Fruit fly (Drosophila melanogaster) whole organism, pupa: Measurements from ENCODE around the gene tai.

ENCODE experiments used
- CG12605 ChIP-seq: fragments of 200-800 bp; sonication (Bioruptor generic); IDR thresholded peaks from 2 replicates; pipeline ENCODE4 v1.3.6; 2022; ENCODE audit warnings: missing biosample characterization, missing genetic modification characterization
- CG13204 ChIP-seq: fragments of 200-800 bp; sonication (Bioruptor generic); optimal IDR thresholded peaks from 2 replicates; lab custom pipeline; 2018; ENCODE audit warnings: missing biosample characterization, mild to moderate bottlenecking, missing genetic modification characterization, moderate library complexity
- CG14655 ChIP-seq: fragments of 200-800 bp; sonication (Bioruptor generic); optimal IDR thresholded peaks from 3 replicates; lab custom pipeline; 2017; ENCODE audit warnings: mild to moderate bottlenecking, missing biosample characterization, missing genetic modification reagents, missing genetic modification characterization
- CG4496 ChIP-seq: fragments of 200-800 bp; sonication (Bioruptor generic); IDR thresholded peaks from 3 replicates; pipeline ENCODE4 v1.3.6; 2022; ENCODE audit warnings: missing biosample characterization, missing genetic modification characterization
- EcR ChIP-seq: fragments of 200-800 bp; sonication (Bioruptor generic); optimal IDR thresholded peaks from 3 replicates; lab custom pipeline; 2019; ENCODE audit warnings: missing biosample characterization, missing genetic modification characterization, mild to moderate bottlenecking, moderate library complexity, missing genetic modification reagents
- Pif1A ChIP-seq: fragments of 200-800 bp; sonication (Bioruptor generic); optimal IDR thresholded peaks from 3 replicates; lab custom pipeline; 2016; ENCODE audit warnings: missing biosample characterization, missing genetic modification characterization
- Pif1B ChIP-seq: fragments of 200-800 bp; sonication (Bioruptor generic); optimal IDR thresholded peaks from 3 replicates; lab custom pipeline; 2016; ENCODE audit warnings: missing biosample characterization, missing genetic modification characterization
- gl ChIP-seq: fragments of 200-800 bp; sonication (Bioruptor generic); optimal IDR thresholded peaks from 2 replicates; lab custom pipeline; 2018; ENCODE audit warnings: missing biosample characterization, mild to moderate bottlenecking, missing genetic modification characterization
- rn ChIP-seq: fragments of 200-800 bp; sonication (Bioruptor generic); IDR thresholded peaks from 2 replicates; pipeline ENCODE4 v1.3.6; 2022; ENCODE audit warnings: missing biosample characterization, missing genetic modification characterization

- TF ChIP-seq CG13204 (GFP tag; lab: Kevin White, UChicago) = no peak
- TF ChIP-seq CG12605 = no peak
- no peak for TF ChIP-seq CG4496 (GFP tag; lab: Robert Waterston, UW)
- TF ChIP-seq EcR = no peak
- no peak for TF ChIP-seq Pif1B
- TF ChIP-seq gl (tag; lab: Kevin White, UChicago) = no peak
- TF ChIP-seq rn (GFP tag; lab: Robert Waterston, UW) = no peak
- no peak for TF ChIP-seq Pif1A
- TF ChIP-seq CG14655 = no peak
Measured at dm6 chr2L:9158341-9158740, 8.2 kb upstream of the tai start.
